Worm (Caenorhabditis elegans) whole organism, late embryonic: ENCODE data around the gene srx-46.
A peak's percentile ranks its signal among the peaks of the same experiment; 100 is the strongest.

Source experiments
- C38D4.7 ChIP-seq: fragments of 200-800 bp; sonication (Bioruptor generic); optimal IDR thresholded peaks from 2 replicates; lab custom pipeline; 2018; ENCODE audit warnings: mild to moderate bottlenecking, missing genetic modification characterization, moderate library complexity, missing compliant biosample characterization
- F13H6.1 ChIP-seq: sonication (generic microtip); optimal IDR thresholded peaks from 2 replicates; lab custom pipeline; 2016; ENCODE audit warnings: missing genetic modification characterization, missing compliant biosample characterization
- T23F11.4 ChIP-seq: fragments of 200-800 bp; sonication (Bioruptor generic); optimal IDR thresholded peaks from 2 replicates; lab custom pipeline; 2018; ENCODE audit warnings: mild to moderate bottlenecking, missing genetic modification characterization, missing compliant biosample characterization
- ahr-1 ChIP-seq: sonication (generic microtip); optimal IDR thresholded peaks from 2 replicates; lab custom pipeline; 2016; ENCODE audit warnings: missing genetic modification characterization, missing compliant biosample characterization
- ama-1 ChIP-seq: fragments of 150-350 bp; optimal IDR thresholded peaks from 2 replicates; lab custom pipeline; 2014
- ceh-19 ChIP-seq: fragments of 200-800 bp; sonication (Bioruptor generic); optimal IDR thresholded peaks from 2 replicates; lab custom pipeline; 2018; ENCODE audit warnings: mild to moderate bottlenecking, missing genetic modification characterization, missing compliant biosample characterization
- ceh-22 ChIP-seq: sonication (generic microtip); optimal IDR thresholded peaks from 2 replicates; lab custom pipeline; 2017; ENCODE audit warnings: missing biosample characterization, missing genetic modification characterization
- ceh-30 ChIP-seq: fragments of 150-350 bp; optimal IDR thresholded peaks from 2 replicates; lab custom pipeline; 2014; ENCODE audit warnings: missing biosample characterization, missing genetic modification characterization
- ceh-31 ChIP-seq: sonication (generic microtip); optimal IDR thresholded peaks from 2 replicates; lab custom pipeline; 2016; ENCODE audit warnings: missing genetic modification characterization, missing compliant biosample characterization
- ceh-34 ChIP-seq: sonication (generic microtip); optimal IDR thresholded peaks from 2 replicates; lab custom pipeline; 2016; ENCODE audit warnings: mild to moderate bottlenecking, missing genetic modification characterization, missing compliant biosample characterization
- ceh-48 ChIP-seq: sonication (generic microtip); optimal IDR thresholded peaks from 2 replicates; lab custom pipeline; 2016; ENCODE audit warnings: missing genetic modification characterization, inconsistent platforms, missing compliant biosample characterization
- ceh-9 ChIP-seq: sonication (generic microtip); optimal IDR thresholded peaks from 2 replicates; lab custom pipeline; 2016; ENCODE audit warnings: mild to moderate bottlenecking, missing genetic modification characterization, inconsistent platforms, missing compliant biosample characterization
- che-1 ChIP-seq: sonication (generic microtip); optimal IDR thresholded peaks from 2 replicates; lab custom pipeline; 2016; ENCODE audit warnings: mild to moderate bottlenecking, missing genetic modification characterization, missing compliant biosample characterization
- dmd-4 ChIP-seq: sonication (generic microtip); optimal IDR thresholded peaks from 2 replicates; lab custom pipeline; 2016; ENCODE audit warnings: borderline replicate concordance, missing genetic modification characterization, missing compliant biosample characterization
- elt-4 ChIP-seq: sonication (generic microtip); optimal IDR thresholded peaks from 2 replicates; lab custom pipeline; 2016; ENCODE audit warnings: missing genetic modification characterization, missing compliant biosample characterization
- eyg-1 ChIP-seq: sonication (generic microtip); optimal IDR thresholded peaks from 2 replicates; lab custom pipeline; 2016; ENCODE audit warnings: missing genotype, missing genetic modification characterization, missing compliant biosample characterization
- fax-1 ChIP-seq: sonication (generic microtip); optimal IDR thresholded peaks from 2 replicates; lab custom pipeline; 2016; ENCODE audit warnings: missing genotype, missing genetic modification characterization, missing compliant biosample characterization
- hlh-13 ChIP-seq: fragments of 200-800 bp; sonication (Bioruptor generic); optimal IDR thresholded peaks from 2 replicates; lab custom pipeline; 2018; ENCODE audit warnings: mild to moderate bottlenecking, missing genetic modification characterization, missing compliant biosample characterization
- hlh-30 ChIP-seq: sonication (generic microtip); optimal IDR thresholded peaks from 2 replicates; lab custom pipeline; 2017; ENCODE audit warnings: antibody characterized with exemption, missing genetic modification characterization, missing compliant biosample characterization; ENCODE audit not compliant: insufficient read depth
- lim-6 ChIP-seq: sonication (generic microtip); optimal IDR thresholded peaks from 2 replicates; lab custom pipeline; 2016; ENCODE audit warnings: missing genetic modification characterization, missing compliant biosample characterization
- lin-11 ChIP-seq: fragments of 200-800 bp; sonication (Bioruptor generic); optimal IDR thresholded peaks from 2 replicates; lab custom pipeline; 2018; ENCODE audit warnings: mild to moderate bottlenecking, missing genetic modification characterization, missing compliant biosample characterization
- mec-3 ChIP-seq: sonication (generic microtip); optimal IDR thresholded peaks from 2 replicates; lab custom pipeline; 2016; ENCODE audit warnings: borderline replicate concordance, missing genetic modification characterization, missing compliant biosample characterization
- nfya-1 ChIP-seq: sonication (generic microtip); optimal IDR thresholded peaks from 2 replicates; lab custom pipeline; 2017; ENCODE audit warnings: missing genetic modification characterization, mild to moderate bottlenecking, missing compliant biosample characterization, antibody characterized with exemption, moderate library complexity
- npax-4 ChIP-seq: sonication (generic microtip); optimal IDR thresholded peaks from 2 replicates; lab custom pipeline; 2016; ENCODE audit warnings: missing genetic modification characterization, missing compliant biosample characterization
- odd-2 ChIP-seq: sonication (generic microtip); optimal IDR thresholded peaks from 2 replicates; lab custom pipeline; 2017; ENCODE audit warnings: antibody characterized with exemption, mild to moderate bottlenecking, missing genetic modification characterization, missing compliant biosample characterization
- pat-9 ChIP-seq: fragments of 200-800 bp; sonication (Bioruptor generic); optimal IDR thresholded peaks from 2 replicates; lab custom pipeline; 2018; ENCODE audit warnings: mild to moderate bottlenecking, missing genetic modification characterization, moderate library complexity, missing compliant biosample characterization
- pax-1 ChIP-seq: fragments of 150-350 bp; optimal IDR thresholded peaks from 2 replicates; lab custom pipeline; 2014; ENCODE audit warnings: missing biosample characterization, missing genetic modification characterization
- pha-2 ChIP-seq: sonication (generic microtip); optimal IDR thresholded peaks from 2 replicates; lab custom pipeline; 2017; ENCODE audit warnings: mild to moderate bottlenecking, missing genetic modification characterization, missing compliant biosample characterization
- pha-4 ChIP-seq: fragments of 150-350 bp; optimal IDR thresholded peaks from 2 replicates; lab custom pipeline; 2018; ENCODE audit warnings: missing biosample characterization, missing genetic modification reagents, missing genetic modification characterization
- ref-2 ChIP-seq: sonication (generic microtip); optimal IDR thresholded peaks from 2 replicates; lab custom pipeline; 2016; ENCODE audit warnings: missing genetic modification characterization, missing compliant biosample characterization
- sox-2 ChIP-seq: fragments of 200-800 bp; sonication (Bioruptor generic); IDR thresholded peaks from 2 replicates; pipeline ENCODE4 v1.3.6; 2022; ENCODE audit warnings: missing genetic modification reagents, missing genetic modification characterization, missing compliant biosample characterization
- tbx-7 ChIP-seq: sonication (generic microtip); optimal IDR thresholded peaks from 2 replicates; lab custom pipeline; 2016; ENCODE audit warnings: missing genotype, missing genetic modification characterization, missing compliant biosample characterization
- unc-3 ChIP-seq, 2 experiments: fragments of 200-800 bp in 1 of 2; sonication (Bioruptor generic) in 1 of 2; sonication (generic microtip) in 1 of 2; conservative IDR thresholded peaks in 1 of 2; optimal IDR thresholded peaks in 1 of 2; 2 replicates each; pipeline versions ENCODE4 v1.3.6 to Lab custom; 2016 to 2022; ENCODE audit warnings: missing compliant biosample characterization in 2 of 2, missing genetic modification characterization in 2 of 2, missing genetic modification reagents in 1 of 2
- unc-42 ChIP-seq: sonication (generic microtip); optimal IDR thresholded peaks from 2 replicates; lab custom pipeline; 2016; ENCODE audit warnings: missing genotype, missing genetic modification characterization, missing compliant biosample characterization
- unc-55 ChIP-seq: sonication (generic microtip); optimal IDR thresholded peaks from 2 replicates; lab custom pipeline; 2017; ENCODE audit warnings: missing biosample characterization, missing genetic modification reagents, missing genetic modification characterization
- unc-86 ChIP-seq: sonication (generic microtip); optimal IDR thresholded peaks from 2 replicates; lab custom pipeline; 2016; ENCODE audit warnings: missing genetic modification characterization, missing compliant biosample characterization

Gene srx-46

ce11 chrV:9343629-9344624, 9.1 kb upstream of the srx-46 start, which contains the start of gene tos-1 (continued):
- TF ChIP-seq unc-3 (GFP tag; conservative IDR thresholded peaks at IDR 0.05; lab: Robert Waterston, UW) = no peak; the same call in 1 of the 2 replicates
- peak; percentile 96 for TF ChIP-seq unc-3 (tag; optimal IDR thresholded peaks at IDR 0.05; lab: Kevin White, UChicago)
- TF ChIP-seq ceh-19 (GFP tag; lab: Kevin White, UChicago) = peak; percentile 87
- peak; percentile 85 for TF ChIP-seq pha-2 (tag; lab: Kevin White, UChicago)
- TF ChIP-seq F13H6.1 = peak; percentile 89
- TF ChIP-seq unc-55 (GFP tag; lab: Kevin White, UChicago) = peak; percentile 94
- TF ChIP-seq mec-3 = no peak
- TF ChIP-seq elt-4 = peak; percentile 77
- peak; percentile 94 for TF ChIP-seq ceh-48 (tag; lab: Kevin White, UChicago)
- peak; percentile 71 for TF ChIP-seq che-1
- peak; percentile 66 for TF ChIP-seq fax-1
- TF ChIP-seq npax-4 (tag; lab: Kevin White, UChicago) = no peak
- no peak for TF ChIP-seq odd-2 (tag; lab: Kevin White, UChicago)
- TF ChIP-seq lin-11 = peak; percentile 57
- TF ChIP-seq pat-9 = peak; percentile 90
- no peak for TF ChIP-seq ceh-9 (tag; lab: Kevin White, UChicago)
- TF ChIP-seq eyg-1 (tag; lab: Kevin White, UChicago) = peak; percentile 75
- peak; percentile 95 for TF ChIP-seq unc-86 (tag; lab: Kevin White, UChicago)
- TF ChIP-seq ceh-34 (tag; lab: Kevin White, UChicago) = peak; percentile 100
- peak; percentile 46 for TF ChIP-seq lim-6 (tag; lab: Kevin White, UChicago)
- peak; percentile 100 for TF ChIP-seq ref-2
- peak; percentile 99 for TF ChIP-seq ama-1 (lab: Kevin White, UChicago)
- TF ChIP-seq ceh-31 (tag; lab: Kevin White, UChicago) = peak; percentile 97
- TF ChIP-seq C38D4.7 = peak; percentile 59
- no peak for TF ChIP-seq pha-4 (tag; lab: Kevin White, UChicago)
- TF ChIP-seq ahr-1 (tag; lab: Kevin White, UChicago) = no peak
- TF ChIP-seq hlh-30 = peak; percentile 100
- TF ChIP-seq hlh-13 = peak; percentile 40
- peak; percentile 90 for TF ChIP-seq T23F11.4
- no peak for TF ChIP-seq ceh-22 (tag; lab: Kevin White, UChicago)
- TF ChIP-seq tbx-7 (tag; lab: Kevin White, UChicago) = peak; percentile 57

DNA sequence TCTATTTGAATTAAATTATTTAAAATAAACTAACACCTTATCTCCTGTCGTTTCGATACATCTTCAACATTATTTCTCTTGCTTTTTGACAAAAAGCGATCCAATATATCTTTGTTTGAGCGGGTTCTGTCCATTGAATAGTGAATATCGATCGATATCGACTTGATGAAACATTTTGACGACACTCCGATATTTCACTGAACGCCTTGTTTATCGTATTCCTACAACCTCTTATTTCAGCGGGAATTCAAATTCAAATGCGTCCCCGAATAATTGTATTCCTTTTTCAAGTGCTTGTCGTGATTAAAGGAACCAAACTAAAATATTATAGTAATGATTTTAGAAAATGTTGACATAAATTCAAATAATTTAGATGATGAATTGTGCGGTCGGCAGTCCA, 6.2 kb upstream of the srx-46 start, which contains the start of the genes K07B1.7 and try-5:
K07B1.7 (minus strand) TSS at position 159 of the 400 bp plus-strand sequence.
try-5 (plus strand) TSS at position 241 of the 400 bp plus-strand sequence.
- TF ChIP-seq sox-2 (no peak), hlh-30 (peak; percentile 3), nfya-1 (tag; lab: Kevin White, UChicago) (peak; percentile 21), ceh-48 (tag; lab: Kevin White, UChicago) (peak; percentile 77), pax-1 (peak; percentile 47), unc-42 (peak; percentile 41), ceh-34 (tag; lab: Kevin White, UChicago) (no peak), ceh-30 (tag; lab: Kevin White, UChicago) (no peak)

DNA sequence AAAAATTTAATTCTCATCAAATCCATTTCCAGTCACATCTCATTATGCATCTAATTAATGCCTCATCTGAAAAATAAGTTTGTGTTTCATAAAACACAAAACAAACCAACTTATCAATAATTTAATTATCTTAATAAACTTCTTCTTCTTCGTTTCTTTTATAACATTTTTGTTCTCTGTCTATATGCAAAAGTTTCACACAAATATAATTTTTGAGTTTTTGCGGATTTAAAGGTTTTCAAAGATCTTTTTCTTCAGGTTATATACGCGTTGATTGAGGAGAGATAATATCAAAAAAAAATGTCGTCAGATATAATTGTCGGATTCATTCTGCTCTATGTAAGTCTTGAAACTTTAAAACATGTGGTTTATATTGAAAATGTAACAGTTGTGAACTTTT, 3.4 kb upstream of the srx-46 start, which contains the start of gene srx-47:
srx-47 (plus strand) TSS at position 301 of the 400 bp plus-strand sequence.
- no peak for TF ChIP-seq ceh-19 (GFP tag; lab: Kevin White, UChicago)
- TF ChIP-seq elt-4 = no peak
- TF ChIP-seq dmd-4 (tag; lab: Kevin White, UChicago) = no peak
